Worm (Caenorhabditis elegans): Measurements from ENCODE around the gene W03C9.1.

ce11 chrII:11930132-11930531 is 31.8 kb downstream of the W03C9.1 start:
- TF ChIP-seq egl-27 (tag; optimal IDR thresholded peaks at IDR 0.05): no peak
- TF ChIP-seq elt-1 (tag; optimal IDR thresholded peaks at IDR 0.05): no peak

Data from whole organism, L3 larva.